Worm (Caenorhabditis elegans): Measurements from ENCODE around the gene dhs-17.

The dhs-17 gene

ce11 chrV:6033512-6033911, 1.1 kb downstream of the dhs-17 start:
- no peak for TF ChIP-seq sem-4 (tag; optimal IDR thresholded peaks at IDR 0.05)
- TF ChIP-seq F13H6.1 (tag; optimal IDR thresholded peaks at IDR 0.05), result peak; percentile 37
- TF ChIP-seq mbf-1 (tag; optimal IDR thresholded peaks at IDR 0.05), result no peak
- TF ChIP-seq ztf-4 (tag; optimal IDR thresholded peaks at IDR 0.05), result no peak
- no peak for TF ChIP-seq ztf-1 (GFP tag; conservative IDR thresholded peaks at IDR 0.05)
- TF ChIP-seq lin-13 (GFP tag; optimal IDR thresholded peaks at IDR 0.05), result no peak
- no peak for TF ChIP-seq nhr-237 (tag; optimal IDR thresholded peaks at IDR 0.05)
- peak; percentile 53 for TF ChIP-seq mab-5 (tag; optimal IDR thresholded peaks at IDR 0.05)
- TF ChIP-seq nhr-129 (tag; optimal IDR thresholded peaks at IDR 0.05), result peak; percentile 56
- no peak for TF ChIP-seq ZK546.5 (tag; optimal IDR thresholded peaks at IDR 0.05)
- TF ChIP-seq nhr-10 (tag; optimal IDR thresholded peaks at IDR 0.05), result no peak
- TF ChIP-seq sma-9 (GFP tag; optimal IDR thresholded peaks at IDR 0.05), result peak; percentile 1
- no peak for TF ChIP-seq sma-9 (tag; optimal IDR thresholded peaks at IDR 0.05)
- peak; percentile 65 for TF ChIP-seq C34F6.9 (tag; optimal IDR thresholded peaks at IDR 0.05)
- no peak for TF ChIP-seq egl-27 (tag; optimal IDR thresholded peaks at IDR 0.05)
- TF ChIP-seq nhr-77 (tag; optimal IDR thresholded peaks at IDR 0.05), result no peak
- TF ChIP-seq crh-2 (tag; optimal IDR thresholded peaks at IDR 0.05), result peak; percentile 23
- TF ChIP-seq nhr-23 (tag; optimal IDR thresholded peaks at IDR 0.05), result no peak
- no peak for TF ChIP-seq ceh-16 (tag; optimal IDR thresholded peaks at IDR 0.05)
- TF ChIP-seq nhr-25 (tag; optimal IDR thresholded peaks at IDR 0.05), result no peak
- no peak for TF ChIP-seq elt-3 (tag; optimal IDR thresholded peaks at IDR 0.05)
- no peak for TF ChIP-seq unc-39 (tag; optimal IDR thresholded peaks at IDR 0.05)
- TF ChIP-seq nhr-21 (tag; optimal IDR thresholded peaks at IDR 0.05), result no peak
- peak; percentile 58 for TF ChIP-seq zag-1 (tag; optimal IDR thresholded peaks at IDR 0.05)
- no peak for TF ChIP-seq R02D3.7 (tag; optimal IDR thresholded peaks at IDR 0.05)
- no peak for TF ChIP-seq mdl-1 (tag; optimal IDR thresholded peaks at IDR 0.05)
- no peak for TF ChIP-seq ceh-82 (tag; optimal IDR thresholded peaks at IDR 0.05)
- TF ChIP-seq unc-55 (GFP tag; optimal IDR thresholded peaks at IDR 0.05), result no peak
- TF ChIP-seq lsy-2 (tag; optimal IDR thresholded peaks at IDR 0.05), result peak in 1 of 2 experiments; percentile 51

DNA sequence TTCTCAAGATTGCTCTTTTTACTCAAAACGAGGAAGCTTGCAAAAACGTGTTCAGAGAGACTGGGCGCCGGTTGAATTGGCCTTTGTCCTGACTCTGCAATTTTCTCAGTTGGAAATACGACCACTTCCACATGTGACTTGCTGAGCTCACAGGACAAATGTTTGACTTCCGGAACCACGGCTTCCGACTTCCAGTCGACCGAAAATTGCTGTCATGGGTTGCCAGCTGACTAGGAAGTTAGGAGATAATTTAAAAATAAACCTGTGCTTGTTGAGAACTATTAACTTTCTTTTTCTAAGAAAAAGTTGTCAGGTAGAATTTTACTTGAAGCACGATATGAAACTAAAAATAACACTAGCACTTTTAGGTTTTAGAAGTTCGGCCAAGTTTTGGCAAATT, 3.0 kb downstream of the dhs-17 start:
- TF ChIP-seq blmp-1 (tag; optimal IDR thresholded peaks at IDR 0.05; ENCODE audit: insufficient read depth) (no peak), nhr-10 (tag; optimal IDR thresholded peaks at IDR 0.05) (no peak), dmd-4 (tag; optimal IDR thresholded peaks at IDR 0.05) (no peak), sem-4 (tag; optimal IDR thresholded peaks at IDR 0.05) (no peak), sma-9 (GFP tag; optimal IDR thresholded peaks at IDR 0.05) (peak; percentile 67), sma-9 (tag; optimal IDR thresholded peaks at IDR 0.05) (no peak), alr-1 (tag; optimal IDR thresholded peaks at IDR 0.05) (no peak), C34F6.9 (tag; optimal IDR thresholded peaks at IDR 0.05) (no peak), aly-2 (tag; optimal IDR thresholded peaks at IDR 0.05) (no peak)

DNA sequence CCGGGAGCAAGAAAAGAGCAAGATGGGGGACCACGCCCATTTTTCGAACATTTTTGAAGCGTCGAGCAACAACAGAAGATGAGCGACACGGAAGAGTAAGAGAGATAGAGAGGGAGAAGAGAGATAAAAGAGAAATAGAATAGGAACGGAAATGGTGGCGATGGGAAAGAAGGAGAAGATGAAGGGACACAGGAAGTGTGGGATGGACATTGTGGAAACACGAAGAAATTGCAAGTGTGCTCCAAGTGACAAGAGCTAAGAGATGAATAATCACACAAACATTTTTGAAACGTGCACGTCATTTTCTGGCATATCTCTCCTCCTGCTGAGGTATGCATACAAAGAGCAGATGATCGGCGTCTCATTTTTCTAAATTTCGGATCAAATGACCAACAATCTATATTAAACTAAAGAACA, 4.0 kb downstream of the dhs-17 start:
- TF ChIP-seq Y55F3AM.14 (GFP tag; optimal IDR thresholded peaks at IDR 0.05) (no peak), skn-1 (tag; optimal IDR thresholded peaks at IDR 0.05) (no peak), lin-11 (tag; optimal IDR thresholded peaks at IDR 0.05) (no peak), ceh-82 (tag; optimal IDR thresholded peaks at IDR 0.05) (no peak), mab-5 (tag; optimal IDR thresholded peaks at IDR 0.05) (no peak), egl-27 (tag; optimal IDR thresholded peaks at IDR 0.05) (peak; percentile 57), ztf-11 (tag; optimal IDR thresholded peaks at IDR 0.05) (no peak), unc-39 (tag; optimal IDR thresholded peaks at IDR 0.05) (no peak), zag-1 (tag; optimal IDR thresholded peaks at IDR 0.05) (peak; percentile 15), lin-13 (GFP tag; optimal IDR thresholded peaks at IDR 0.05) (peak; percentile 19), peb-1 (tag; optimal IDR thresholded peaks at IDR 0.05) (no peak), lsy-2 (tag; optimal IDR thresholded peaks at IDR 0.05) (peak in 1 of 2 experiments; percentile 58), sem-4 (tag; optimal IDR thresholded peaks at IDR 0.05) (peak; percentile 48), nhr-129 (tag; optimal IDR thresholded peaks at IDR 0.05) (peak; percentile 38), ceh-16 (tag; optimal IDR thresholded peaks at IDR 0.05) (no peak), snpc-4 (tag; optimal IDR thresholded peaks at IDR 0.05) (peak; percentile 29), ztf-4 (tag; optimal IDR thresholded peaks at IDR 0.05) (peak; percentile 18), elt-3 (tag; optimal IDR thresholded peaks at IDR 0.05) (no peak), aly-2 (tag; optimal IDR thresholded peaks at IDR 0.05) (no peak), sma-3 (GFP tag; optimal IDR thresholded peaks at IDR 0.05) (no peak), ztf-1 (GFP tag; conservative IDR thresholded peaks at IDR 0.05) (no peak), nhr-6 (tag; optimal IDR thresholded peaks at IDR 0.05) (peak; percentile 51), elt-1 (tag; optimal IDR thresholded peaks at IDR 0.05) (no peak), crh-2 (tag; optimal IDR thresholded peaks at IDR 0.05) (peak; percentile 35), nhr-12 (tag; optimal IDR thresholded peaks at IDR 0.05) (no peak), unc-55 (GFP tag; optimal IDR thresholded peaks at IDR 0.05) (peak; percentile 52), C34F6.9 (tag; optimal IDR thresholded peaks at IDR 0.05) (peak; percentile 69), nhr-77 (tag; optimal IDR thresholded peaks at IDR 0.05) (no peak), nhr-25 (tag; optimal IDR thresholded peaks at IDR 0.05) (no peak), dmd-4 (tag; optimal IDR thresholded peaks at IDR 0.05) (no peak), fos-1 (tag; optimal IDR thresholded peaks at IDR 0.05) (no peak), F13H6.1 (tag; optimal IDR thresholded peaks at IDR 0.05) (peak; percentile 91), blmp-1 (tag; optimal IDR thresholded peaks at IDR 0.05; ENCODE audit: insufficient read depth) (no peak), nhr-21 (tag; optimal IDR thresholded peaks at IDR 0.05) (no peak), nhr-237 (tag; optimal IDR thresholded peaks at IDR 0.05) (no peak), sma-9 (GFP tag; optimal IDR thresholded peaks at IDR 0.05) (peak; percentile 84), sma-9 (tag; optimal IDR thresholded peaks at IDR 0.05) (no peak), nhr-11 (tag; optimal IDR thresholded peaks at IDR 0.05) (no peak), mdl-1 (tag; optimal IDR thresholded peaks at IDR 0.05) (peak in 1 of 2 experiments; percentile 64), mbf-1 (tag; optimal IDR thresholded peaks at IDR 0.05) (no peak), R02D3.7 (tag; optimal IDR thresholded peaks at IDR 0.05) (no peak), ZK546.5 (tag; optimal IDR thresholded peaks at IDR 0.05) (no peak)
